Worm (Caenorhabditis elegans): ENCODE measurements around the gene K07C11.8.

- no peak for TF ChIP-seq ama-1 (optimal IDR thresholded peaks at IDR 0.05)
- TF ChIP-seq pes-1 (GFP tag; IDR thresholded peaks at IDR 0.05) = no peak
- no peak for TF ChIP-seq ceh-36 (tag; optimal IDR thresholded peaks at IDR 0.05)
- TF ChIP-seq F13C5.2 (tag; optimal IDR thresholded peaks at IDR 0.05) = no peak
- no peak for TF ChIP-seq ceh-13 (GFP tag; optimal IDR thresholded peaks at IDR 0.05)
- TF ChIP-seq hnd-1 (tag; optimal IDR thresholded peaks at IDR 0.05) = no peak
- no peak for TF ChIP-seq aly-1 (tag; optimal IDR thresholded peaks at IDR 0.05)
Measured at ce11 chrV:8217118-8217517, 566 bp downstream of the K07C11.8 start.

Data from whole organism, early embryonic.